Worm (Caenorhabditis elegans) whole organism, L2 larva: ENCODE measurements around the gene Y67D8A.2.
A peak's percentile ranks its signal among the peaks of the same experiment; 100 is the strongest.

ENCODE experiments used
- C34F6.9 ChIP-seq: fragments of 150-350 bp; optimal IDR thresholded peaks from 2 replicates; lab custom pipeline; 2014; ENCODE audit warnings: missing biosample characterization, missing genetic modification characterization
- F13H6.1 ChIP-seq: sonication (generic microtip); optimal IDR thresholded peaks from 2 replicates; lab custom pipeline; 2016; ENCODE audit warnings: missing genetic modification characterization, missing compliant biosample characterization
- R02D3.7 ChIP-seq: fragments of 150-350 bp; optimal IDR thresholded peaks from 2 replicates; lab custom pipeline; 2014; ENCODE audit warnings: missing biosample characterization, missing genetic modification characterization
- Y55F3AM.14 ChIP-seq: fragments of 200-800 bp; sonication (Bioruptor generic); optimal IDR thresholded peaks from 2 replicates; lab custom pipeline; 2018; ENCODE audit warnings: mild to moderate bottlenecking, missing genetic modification characterization, missing compliant biosample characterization
- ZK546.5 ChIP-seq: sonication (generic microtip); optimal IDR thresholded peaks from 2 replicates; lab custom pipeline; 2017; ENCODE audit warnings: missing biosample characterization, missing genetic modification characterization
- alr-1 ChIP-seq: fragments of 150-350 bp; optimal IDR thresholded peaks from 2 replicates; lab custom pipeline; 2014; ENCODE audit warnings: missing biosample characterization, missing genetic modification characterization
- aly-2 ChIP-seq: fragments of 150-350 bp; optimal IDR thresholded peaks from 2 replicates; lab custom pipeline; 2014; ENCODE audit warnings: missing biosample characterization, missing genetic modification characterization
- ama-1 ChIP-seq: fragments of 150-350 bp; optimal IDR thresholded peaks from 2 replicates; lab custom pipeline; 2018; ENCODE audit warnings: inconsistent platforms
- blmp-1 ChIP-seq: sonication (generic microtip); optimal IDR thresholded peaks from 2 replicates; lab custom pipeline; 2017; ENCODE audit warnings: missing genetic modification characterization, mild to moderate bottlenecking, missing compliant biosample characterization, antibody characterized with exemption, moderate library complexity; ENCODE audit not compliant: insufficient read depth
- ceh-16 ChIP-seq: fragments of 150-350 bp; optimal IDR thresholded peaks from 2 replicates; lab custom pipeline; 2014; ENCODE audit warnings: missing biosample characterization, missing genetic modification characterization
- ceh-82 ChIP-seq: fragments of 150-350 bp; optimal IDR thresholded peaks from 2 replicates; lab custom pipeline; 2014; ENCODE audit warnings: missing biosample characterization, missing genetic modification characterization
- crh-2 ChIP-seq: sonication (generic microtip); optimal IDR thresholded peaks from 2 replicates; lab custom pipeline; 2017; ENCODE audit warnings: missing biosample characterization, missing genetic modification characterization
- dmd-4 ChIP-seq: sonication (generic microtip); optimal IDR thresholded peaks from 2 replicates; lab custom pipeline; 2017; ENCODE audit warnings: missing biosample characterization, missing genetic modification characterization
- egl-27 ChIP-seq: sonication (generic microtip); optimal IDR thresholded peaks from 3 replicates; lab custom pipeline; 2017; ENCODE audit warnings: missing biosample characterization, missing genetic modification reagents, missing genetic modification characterization
- elt-1 ChIP-seq: fragments of 150-350 bp; optimal IDR thresholded peaks from 2 replicates; lab custom pipeline; 2014; ENCODE audit warnings: missing biosample characterization, missing genetic modification characterization
- elt-3 ChIP-seq: sonication (generic microtip); optimal IDR thresholded peaks from 2 replicates; lab custom pipeline; 2017; ENCODE audit warnings: missing biosample characterization, missing genetic modification characterization
- fos-1 ChIP-seq: fragments of 150-350 bp; optimal IDR thresholded peaks from 2 replicates; lab custom pipeline; 2014; ENCODE audit warnings: missing biosample characterization, missing genetic modification characterization
- gmeb-1 ChIP-seq: fragments of 150-350 bp; optimal IDR thresholded peaks from 2 replicates; lab custom pipeline; 2014; ENCODE audit warnings: missing biosample characterization, missing genetic modification characterization
- lin-11 ChIP-seq: fragments of 150-350 bp; sonication (generic microtip); optimal IDR thresholded peaks from 2 replicates; lab custom pipeline; 2014; ENCODE audit warnings: missing biosample characterization, missing genetic modification characterization, inconsistent platforms, mixed read lengths
- lin-13 ChIP-seq: fragments of 150-350 bp; optimal IDR thresholded peaks from 2 replicates; lab custom pipeline; 2014; ENCODE audit warnings: missing biosample characterization, missing genetic modification reagents, missing genetic modification characterization
- lin-39 ChIP-seq: fragments of 150-350 bp; optimal IDR thresholded peaks from 2 replicates; lab custom pipeline; 2014; ENCODE audit warnings: missing biosample characterization, missing genetic modification reagents, missing genetic modification characterization
- lsy-2 ChIP-seq, 2 experiments: fragments of 150-350 bp in 1 of 2; sonication (generic microtip) in 1 of 2; optimal IDR thresholded peaks; 2 replicates each; lab custom pipeline; 2014 to 2017; ENCODE audit warnings: missing biosample characterization in 2 of 2, missing genetic modification characterization in 2 of 2
- mab-5 ChIP-seq: fragments of 150-350 bp; optimal IDR thresholded peaks from 2 replicates; lab custom pipeline; 2014; ENCODE audit warnings: missing biosample characterization, missing genetic modification characterization
- mbf-1 ChIP-seq: sonication (generic microtip); optimal IDR thresholded peaks from 2 replicates; lab custom pipeline; 2017; ENCODE audit warnings: missing biosample characterization, missing genetic modification characterization
- mdl-1 ChIP-seq, 2 experiments: fragments of 150-350 bp in 1 of 2; sonication (generic microtip) in 1 of 2; optimal IDR thresholded peaks; 2 replicates each; lab custom pipeline; 2017; ENCODE audit warnings: missing biosample characterization in 2 of 2, missing genetic modification characterization in 2 of 2
- nhr-10 ChIP-seq: sonication (generic microtip); optimal IDR thresholded peaks from 2 replicates; lab custom pipeline; 2017; ENCODE audit warnings: missing biosample characterization, missing genetic modification characterization
- nhr-11 ChIP-seq: fragments of 150-350 bp; optimal IDR thresholded peaks from 2 replicates; lab custom pipeline; 2014; ENCODE audit warnings: missing biosample characterization, missing genetic modification characterization
- nhr-12 ChIP-seq: fragments of 150-350 bp; optimal IDR thresholded peaks from 2 replicates; lab custom pipeline; 2014; ENCODE audit warnings: missing biosample characterization, missing genetic modification characterization
- nhr-129 ChIP-seq: fragments of 150-350 bp; optimal IDR thresholded peaks from 2 replicates; lab custom pipeline; 2014; ENCODE audit warnings: missing biosample characterization, missing genetic modification characterization
- nhr-21 ChIP-seq: fragments of 150-350 bp; optimal IDR thresholded peaks from 2 replicates; lab custom pipeline; 2014; ENCODE audit warnings: missing biosample characterization, missing genetic modification characterization
- nhr-23 ChIP-seq: fragments of 150-350 bp; optimal IDR thresholded peaks from 2 replicates; lab custom pipeline; 2014; ENCODE audit warnings: missing biosample characterization, missing genetic modification reagents, missing genetic modification characterization
- nhr-237 ChIP-seq: fragments of 150-350 bp; optimal IDR thresholded peaks from 2 replicates; lab custom pipeline; 2014; ENCODE audit warnings: missing biosample characterization, missing genetic modification characterization
- nhr-25 ChIP-seq: fragments of 150-350 bp; sonication (generic microtip); optimal IDR thresholded peaks from 3 replicates; lab custom pipeline; 2014; ENCODE audit warnings: missing biosample characterization, missing genetic modification characterization
- nhr-6 ChIP-seq: fragments of 150-350 bp; optimal IDR thresholded peaks from 2 replicates; lab custom pipeline; 2014; ENCODE audit warnings: missing biosample characterization, missing genetic modification characterization
- nhr-77 ChIP-seq: fragments of 150-350 bp; optimal IDR thresholded peaks from 2 replicates; lab custom pipeline; 2014; ENCODE audit warnings: missing biosample characterization, missing genetic modification characterization
- peb-1 ChIP-seq: fragments of 150-350 bp; optimal IDR thresholded peaks from 2 replicates; lab custom pipeline; 2014; ENCODE audit warnings: missing biosample characterization, missing genetic modification characterization
- sem-4 ChIP-seq: fragments of 150-350 bp; optimal IDR thresholded peaks from 2 replicates; lab custom pipeline; 2014; ENCODE audit warnings: missing biosample characterization, missing genetic modification reagents, missing genetic modification characterization
- skn-1 ChIP-seq: sonication (generic microtip); optimal IDR thresholded peaks from 2 replicates; lab custom pipeline; 2017; ENCODE audit warnings: missing biosample characterization, missing genetic modification characterization
- sma-3 ChIP-seq: sonication (generic microtip); optimal IDR thresholded peaks from 2 replicates; lab custom pipeline; 2016; ENCODE audit warnings: missing genetic modification reagents, missing genetic modification characterization, missing compliant biosample characterization
- sma-9 ChIP-seq, 2 experiments: fragments of 150-350 bp in 1 of 2; sonication (generic microtip) in 1 of 2; optimal IDR thresholded peaks; 2 replicates each; lab custom pipeline; 2014 to 2016; ENCODE audit warnings: missing genetic modification characterization in 2 of 2, mild to moderate bottlenecking in 1 of 2, missing biosample characterization in 1 of 2, missing compliant biosample characterization in 1 of 2, missing genetic modification reagents in 1 of 2, moderate library complexity in 1 of 2
- snpc-4 ChIP-seq: fragments of 150-350 bp; optimal IDR thresholded peaks from 2 replicates; lab custom pipeline; 2014; ENCODE audit warnings: missing biosample characterization, missing genetic modification characterization
- unc-39 ChIP-seq: fragments of 150-350 bp; optimal IDR thresholded peaks from 2 replicates; lab custom pipeline; 2014; ENCODE audit warnings: missing biosample characterization, missing genetic modification characterization
- unc-55 ChIP-seq: fragments of 150-350 bp; sonication (generic microtip); optimal IDR thresholded peaks from 3 replicates; lab custom pipeline; 2014; ENCODE audit warnings: missing biosample characterization, missing genetic modification reagents, missing genetic modification characterization
- unc-62 ChIP-seq: fragments of 150-350 bp; optimal IDR thresholded peaks from 2 replicates; lab custom pipeline; 2014; ENCODE audit warnings: missing biosample characterization, missing genetic modification reagents, missing genetic modification characterization
- zag-1 ChIP-seq: fragments of 150-350 bp; optimal IDR thresholded peaks from 2 replicates; lab custom pipeline; 2014; ENCODE audit warnings: missing biosample characterization, missing genetic modification characterization
- ztf-1 ChIP-seq: fragments of 200-800 bp; sonication (Bioruptor generic); conservative IDR thresholded peaks from 2 replicates; pipeline ENCODE4 v1.3.6; 2022; ENCODE audit warnings: missing genetic modification characterization, missing compliant biosample characterization
- ztf-11 ChIP-seq: sonication (generic microtip); optimal IDR thresholded peaks from 2 replicates; lab custom pipeline; 2017; ENCODE audit warnings: missing biosample characterization, missing genetic modification characterization
- ztf-4 ChIP-seq: fragments of 150-350 bp; optimal IDR thresholded peaks from 2 replicates; lab custom pipeline; 2014; ENCODE audit warnings: missing biosample characterization, missing genetic modification characterization

Gene Y67D8A.2

ce11 chrIV:3231644-3232043, 9.4 kb downstream of the Y67D8A.2 start:
- TF ChIP-seq gmeb-1 (tag; lab: Kevin White, UChicago) = peak; percentile 30
- no peak for TF ChIP-seq ceh-82 (tag; lab: Kevin White, UChicago)
- TF ChIP-seq nhr-10 = no peak
- no peak for TF ChIP-seq alr-1 (tag; lab: Kevin White, UChicago)
- TF ChIP-seq lsy-2 (tag; optimal IDR thresholded peaks at IDR 0.05; lab: Kevin White, UChicago) = peak in 1 of 2 experiments; percentile 28
- no peak for TF ChIP-seq nhr-12
- TF ChIP-seq Y55F3AM.14 = no peak
- TF ChIP-seq fos-1 (tag; lab: Kevin White, UChicago) = peak; percentile 77
- TF ChIP-seq ztf-4 = no peak
- no peak for TF ChIP-seq mdl-1 (tag; optimal IDR thresholded peaks at IDR 0.05; lab: Kevin White, UChicago)
- TF ChIP-seq crh-2 (tag; lab: Kevin White, UChicago) = peak; percentile 42
- no peak for TF ChIP-seq mab-5 (tag; lab: Kevin White, UChicago)
- peak; percentile 9 for TF ChIP-seq nhr-21 (tag; lab: Kevin White, UChicago)
- peak; percentile 41 for TF ChIP-seq sma-3 (GFP tag; lab: Kevin White, UChicago)
- TF ChIP-seq F13H6.1 = peak; percentile 69
- peak; percentile 38 for TF ChIP-seq sma-9 (GFP tag; optimal IDR thresholded peaks at IDR 0.05; lab: Kevin White, UChicago)
- TF ChIP-seq sma-9 (tag; optimal IDR thresholded peaks at IDR 0.05; lab: Kevin White, UChicago) = no peak
- peak; percentile 61 for TF ChIP-seq nhr-129 (tag; lab: Kevin White, UChicago)

ce11 chrIV:3232694-3233372, 10.6 kb downstream of the Y67D8A.2 start:
- TF ChIP-seq ceh-82 (tag; lab: Kevin White, UChicago) (no peak), ama-1 (lab: Kevin White, UChicago) (peak; percentile 90), peb-1 (tag; lab: Kevin White, UChicago) (no peak), nhr-129 (tag; lab: Kevin White, UChicago) (peak; percentile 53), R02D3.7 (no peak), snpc-4 (tag; lab: Kevin White, UChicago) (no peak), skn-1 (tag; lab: Kevin White, UChicago) (no peak), sma-9 (GFP tag; optimal IDR thresholded peaks at IDR 0.05; lab: Kevin White, UChicago) (peak; percentile 84), sma-9 (tag; optimal IDR thresholded peaks at IDR 0.05; lab: Kevin White, UChicago) (no peak), unc-62 (GFP tag; lab: Kevin White, UChicago) (no peak), mbf-1 (no peak), ceh-16 (tag; lab: Kevin White, UChicago) (no peak), nhr-11 (tag; lab: Kevin White, UChicago) (no peak), Y55F3AM.14 (peak; percentile 63), mab-5 (tag; lab: Kevin White, UChicago) (no peak), ZK546.5 (no peak), mdl-1 (tag; optimal IDR thresholded peaks at IDR 0.05; lab: Kevin White, UChicago) (peak; percentile 32 to 71), egl-27 (tag; lab: Kevin White, UChicago) (peak; percentile 31), lsy-2 (tag; optimal IDR thresholded peaks at IDR 0.05; lab: Kevin White, UChicago) (peak; percentile 32 to 40), sem-4 (tag; lab: Kevin White, UChicago) (no peak), elt-1 (tag; lab: Kevin White, UChicago) (no peak), nhr-6 (no peak), alr-1 (tag; lab: Kevin White, UChicago) (no peak), nhr-25 (tag; lab: Kevin White, UChicago) (peak; percentile 39), F13H6.1 (peak; percentile 71), elt-3 (no peak), gmeb-1 (tag; lab: Kevin White, UChicago) (peak; percentile 29), lin-13 (peak; percentile 23), ztf-11 (tag; lab: Kevin White, UChicago) (no peak), fos-1 (tag; lab: Kevin White, UChicago) (peak; percentile 53), nhr-12 (no peak), nhr-21 (tag; lab: Kevin White, UChicago) (peak; percentile 66), lin-39 (tag; lab: Kevin White, UChicago) (no peak), lin-11 (tag; lab: Kevin White, UChicago) (no peak), blmp-1 (peak; percentile 62), unc-55 (GFP tag; lab: Kevin White, UChicago) (no peak), nhr-237 (tag; lab: Kevin White, UChicago) (no peak), C34F6.9 (tag; lab: Kevin White, UChicago) (no peak), nhr-10 (no peak), zag-1 (tag; lab: Kevin White, UChicago) (no peak), dmd-4 (tag; lab: Kevin White, UChicago) (no peak), unc-39 (tag; lab: Kevin White, UChicago) (no peak), crh-2 (tag; lab: Kevin White, UChicago) (peak; percentile 70), nhr-77 (tag; lab: Kevin White, UChicago) (no peak), sma-3 (GFP tag; lab: Kevin White, UChicago) (peak; percentile 77), aly-2 (tag; lab: Kevin White, UChicago) (no peak), ztf-1 (GFP tag; lab: Robert Waterston, UW) (no peak), nhr-23 (tag; lab: Kevin White, UChicago) (no peak), ztf-4 (no peak)
- TF ChIP-seq, all 48 proteins: peak for 16
